Worm (Caenorhabditis elegans) whole organism, L4/young adult: Measurements from ENCODE around the gene srh-148.

ENCODE experiments used
- W03F9.2 ChIP-seq: fragments of 150-350 bp; optimal IDR thresholded peaks from 2 replicates; lab custom pipeline; 2014; ENCODE audit warnings: missing biosample characterization, missing genetic modification characterization
- dao-5 ChIP-seq: sonication (generic microtip); optimal IDR thresholded peaks from 2 replicates; lab custom pipeline; 2016; ENCODE audit warnings: missing genotype, missing genetic modification characterization, moderate library complexity, missing compliant biosample characterization
- him-1 ChIP-seq: sonication (generic microtip); optimal IDR thresholded peaks from 2 replicates; lab custom pipeline; 2016; ENCODE audit warnings: missing genotype, missing genetic modification reagents, missing genetic modification characterization, missing compliant biosample characterization

DNA sequence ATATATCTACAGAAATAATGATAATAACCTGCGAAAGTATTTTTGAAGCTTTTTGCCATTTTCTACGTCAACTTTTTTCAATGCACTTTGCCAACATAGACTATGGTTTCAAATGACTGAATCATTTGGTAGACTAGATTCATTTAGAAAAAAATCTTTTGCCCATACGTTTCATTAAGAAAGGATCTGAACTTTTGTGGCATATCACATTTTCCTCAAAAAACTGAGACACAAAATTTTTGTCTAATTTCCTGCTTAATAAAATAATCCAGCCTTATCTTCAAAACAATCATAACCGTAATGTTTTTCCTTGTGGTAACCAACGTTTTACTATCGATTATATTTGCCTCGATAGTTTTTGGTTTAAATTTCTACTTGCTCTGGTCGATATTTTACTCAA is 32.1 kb downstream of the srh-148 start, which contains the start of gene srbc-51:
- TF ChIP-seq him-1, result no peak
- no peak for TF ChIP-seq dao-5 (tag; lab: Kevin White, UChicago)
- no peak for TF ChIP-seq W03F9.2 (tag; lab: Kevin White, UChicago)
